Worm (Caenorhabditis elegans) whole organism, young adult: ENCODE measurements around the gene frpr-12.
A peak's percentile ranks its signal among the peaks of the same experiment; 100 is the strongest.
"Not testable (repeated sequence)": the region's sequence is repeated elsewhere in the genome, so short reads cannot be mapped to it uniquely, and the experiment has no call there.

ENCODE experiments used
- B0019.2 ChIP-seq: fragments of 200-800 bp; sonication (Bioruptor generic); conservative IDR thresholded peaks from 2 replicates; pipeline ENCODE4 v1.3.6; 2022; ENCODE audit warnings: missing genetic modification reagents, missing genetic modification characterization, missing compliant biosample characterization
- C06A6.2 ChIP-seq: fragments of 200-800 bp; sonication (Bioruptor generic); conservative IDR thresholded peaks from 2 replicates; pipeline ENCODE4 v1.3.6; 2022; ENCODE audit warnings: missing genetic modification characterization, missing compliant biosample characterization
- F22D6.2 ChIP-seq: sonication (generic microtip); optimal IDR thresholded peaks from 2 replicates; lab custom pipeline; 2016; ENCODE audit warnings: mild to moderate bottlenecking, missing genetic modification characterization, missing compliant biosample characterization
- F33H1.4 ChIP-seq: fragments of 200-800 bp; sonication (Bioruptor generic); IDR thresholded peaks from 2 replicates; pipeline ENCODE4 v1.3.6; 2022; ENCODE audit warnings: missing genetic modification reagents, missing genetic modification characterization, missing compliant biosample characterization
- F55B11.4 ChIP-seq: sonication (generic microtip); optimal IDR thresholded peaks from 2 replicates; lab custom pipeline; 2016; ENCODE audit warnings: missing compliant biosample characterization, missing genetic modification characterization, borderline replicate concordance; ENCODE audit not compliant: insufficient read depth
- Y53F4B.3 ChIP-seq: fragments of 200-800 bp; sonication (Bioruptor generic); IDR thresholded peaks from 2 replicates; pipeline ENCODE4 v1.3.6; 2022; ENCODE audit warnings: missing genetic modification reagents, missing genetic modification characterization, missing compliant biosample characterization
- Y67H2A.10 ChIP-seq: fragments of 200-800 bp; sonication (Bioruptor generic); conservative IDR thresholded peaks from 2 replicates; pipeline ENCODE4 v1.3.6; 2022; ENCODE audit warnings: missing genetic modification reagents, missing genetic modification characterization, missing compliant biosample characterization
- Y79H2A.3 ChIP-seq: fragments of 200-800 bp; sonication (Bioruptor generic); conservative IDR thresholded peaks from 2 replicates; pipeline ENCODE4 v1.3.6; 2022; ENCODE audit warnings: missing genetic modification reagents, missing genetic modification characterization, missing compliant biosample characterization
- akir-1 ChIP-seq: fragments of 200-800 bp; sonication (Bioruptor generic); optimal IDR thresholded peaks from 2 replicates; lab custom pipeline; 2018; ENCODE audit warnings: mild to moderate bottlenecking, missing genetic modification characterization, moderate library complexity, missing compliant biosample characterization
- ama-1 ChIP-seq, 3 experiments: fragments of 150-350 bp in 1 of 3; sonication (generic microtip) in 2 of 3; optimal IDR thresholded peaks; 2 replicates each; lab custom pipeline; 2014 to 2018; ENCODE audit warnings: missing biosample characterization in 2 of 3, missing genetic modification characterization in 2 of 3, missing genetic modification reagents in 2 of 3
- aptf-2 ChIP-seq: fragments of 200-800 bp; sonication (Bioruptor generic); conservative IDR thresholded peaks from 2 replicates; pipeline ENCODE4 v1.3.6; 2022; ENCODE audit warnings: missing genetic modification reagents, missing genetic modification characterization, missing compliant biosample characterization
- atf-7 ChIP-seq: sonication (generic microtip); optimal IDR thresholded peaks from 2 replicates; lab custom pipeline; 2017; ENCODE audit warnings: mild to moderate bottlenecking, missing genetic modification characterization, missing compliant biosample characterization
- cebp-2 ChIP-seq: fragments of 200-800 bp; sonication (Bioruptor generic); IDR thresholded peaks from 2 replicates; pipeline ENCODE4 v1.3.6; 2022; ENCODE audit warnings: missing genetic modification characterization, missing compliant biosample characterization
- ceh-100 ChIP-seq: fragments of 200-800 bp; sonication (Bioruptor generic); IDR thresholded peaks from 2 replicates; pipeline ENCODE4 v1.3.6; 2022; ENCODE audit warnings: missing genetic modification reagents, missing genetic modification characterization, missing compliant biosample characterization
- ceh-79 ChIP-seq: sonication (generic microtip); optimal IDR thresholded peaks from 2 replicates; lab custom pipeline; 2017; ENCODE audit warnings: mild to moderate bottlenecking, missing genetic modification characterization, missing compliant biosample characterization
- die-1 ChIP-seq: sonication (generic microtip); optimal IDR thresholded peaks from 2 replicates; lab custom pipeline; 2016; ENCODE audit warnings: missing genotype, mild to moderate bottlenecking, missing genetic modification characterization, missing compliant biosample characterization
- hlh-12 ChIP-seq: sonication (generic microtip); optimal IDR thresholded peaks from 2 replicates; lab custom pipeline; 2016; ENCODE audit warnings: missing genetic modification characterization, missing compliant biosample characterization
- hlh-26 ChIP-seq: fragments of 200-800 bp; sonication (Bioruptor generic); conservative IDR thresholded peaks from 2 replicates; pipeline ENCODE4 v1.3.6; 2022; ENCODE audit warnings: missing genetic modification reagents, missing genetic modification characterization, missing compliant biosample characterization
- hmg-1.2 ChIP-seq: fragments of 200-800 bp; sonication (Bioruptor generic); IDR thresholded peaks from 2 replicates; pipeline ENCODE4 v1.3.6; 2022; ENCODE audit warnings: missing genetic modification reagents, missing genetic modification characterization, missing compliant biosample characterization
- hrde-1 ChIP-seq: sonication (generic microtip); optimal IDR thresholded peaks from 2 replicates; lab custom pipeline; 2016; ENCODE audit warnings: missing genetic modification characterization, mild to moderate bottlenecking, missing compliant biosample characterization, moderate library complexity, missing genotype, missing genetic modification reagents, borderline replicate concordance
- lag-1 ChIP-seq: fragments of 200-800 bp; sonication (Bioruptor generic); IDR thresholded peaks from 2 replicates; pipeline ENCODE4 v1.3.6; 2022; ENCODE audit warnings: missing genetic modification reagents, missing genetic modification characterization, missing compliant biosample characterization
- let-607 ChIP-seq, 2 experiments: fragments of 200-800 bp in 1 of 2; sonication (Bioruptor generic) in 1 of 2; sonication (generic microtip) in 1 of 2; optimal IDR thresholded peaks; 2 replicates each; lab custom pipeline; 2016 to 2018; ENCODE audit warnings: mild to moderate bottlenecking in 2 of 2, missing compliant biosample characterization in 2 of 2, missing genetic modification characterization in 2 of 2, moderate library complexity in 2 of 2, missing genotype in 1 of 2
- lin-26 ChIP-seq: fragments of 200-800 bp; sonication (Bioruptor generic); IDR thresholded peaks from 2 replicates; pipeline ENCODE4 v1.3.6; 2022; ENCODE audit warnings: missing genetic modification reagents, missing genetic modification characterization, missing compliant biosample characterization
- mes-4 ChIP-seq: sonication (generic microtip); optimal IDR thresholded peaks from 2 replicates; lab custom pipeline; 2016; ENCODE audit warnings: missing genotype, missing genetic modification characterization, missing compliant biosample characterization
- mxl-1 ChIP-seq: sonication (generic microtip); optimal IDR thresholded peaks from 2 replicates; lab custom pipeline; 2016; ENCODE audit warnings: missing genetic modification characterization, missing compliant biosample characterization
- nfya-1 ChIP-seq: sonication (generic microtip); optimal IDR thresholded peaks from 2 replicates; lab custom pipeline; 2017; ENCODE audit warnings: antibody characterized with exemption, missing compliant biosample characterization, missing genetic modification characterization, borderline replicate concordance; ENCODE audit not compliant: insufficient read depth
- nhr-120 ChIP-seq: fragments of 200-800 bp; sonication (Bioruptor generic); IDR thresholded peaks from 2 replicates; pipeline ENCODE4 v1.3.6; 2022; ENCODE audit warnings: missing genetic modification characterization, missing compliant biosample characterization
- nhr-80 ChIP-seq: sonication (generic microtip); optimal IDR thresholded peaks from 2 replicates; lab custom pipeline; 2016; ENCODE audit warnings: missing genetic modification characterization, missing compliant biosample characterization
- nhr-90 ChIP-seq: sonication (generic microtip); optimal IDR thresholded peaks from 2 replicates; lab custom pipeline; 2016; ENCODE audit warnings: missing genotype, mild to moderate bottlenecking, missing genetic modification characterization, missing compliant biosample characterization
- pha-4 ChIP-seq: fragments of 150-350 bp; sonication (generic microtip); optimal IDR thresholded peaks from 2 replicates; lab custom pipeline; 2014; ENCODE audit warnings: missing biosample characterization, missing genetic modification reagents, missing genetic modification characterization
- rec-8 ChIP-seq, 2 experiments: sonication (generic microtip); optimal IDR thresholded peaks; 2 replicates each; lab custom pipeline; 2016; ENCODE audit warnings: mild to moderate bottlenecking in 2 of 2, missing genetic modification characterization in 2 of 2, missing genetic modification reagents in 2 of 2, missing genotype in 2 of 2, missing biosample characterization in 1 of 2, missing compliant biosample characterization in 1 of 2, moderate library complexity in 1 of 2
- snpc-1.1 ChIP-seq: sonication (generic microtip); optimal IDR thresholded peaks from 2 replicates; lab custom pipeline; 2017; ENCODE audit warnings: missing genetic modification characterization, mild to moderate bottlenecking, missing compliant biosample characterization, antibody characterized with exemption, moderate library complexity, missing genotype, missing genetic modification reagents; ENCODE audit not compliant: insufficient read depth
- snpc-4 ChIP-seq, 5 experiments: fragments of 150-350 bp in 1 of 5; sonication (generic microtip) in 4 of 5; optimal IDR thresholded peaks; 2 replicates each; lab custom pipeline; 2014 to 2018; ENCODE audit warnings: missing genetic modification characterization in 5 of 5, missing biosample characterization in 3 of 5, antibody characterized with exemption in 2 of 5, mild to moderate bottlenecking in 2 of 5, missing compliant biosample characterization in 2 of 5, missing genotype in 2 of 5, moderate library complexity in 2 of 5, missing genetic modification reagents in 1 of 5
- somi-1 ChIP-seq: fragments of 200-800 bp; sonication (Bioruptor generic); optimal IDR thresholded peaks from 2 replicates; lab custom pipeline; 2018; ENCODE audit warnings: mild to moderate bottlenecking, missing genetic modification characterization, missing compliant biosample characterization
- xnd-1 ChIP-seq: sonication (generic microtip); optimal IDR thresholded peaks from 2 replicates; lab custom pipeline; 2016; ENCODE audit warnings: missing genotype, missing genetic modification reagents, missing genetic modification characterization, missing compliant biosample characterization
- ztf-3 ChIP-seq: fragments of 200-800 bp; sonication (Bioruptor generic); optimal IDR thresholded peaks from 2 replicates; lab custom pipeline; 2018; ENCODE audit warnings: mild to moderate bottlenecking, missing genetic modification characterization, missing compliant biosample characterization
- ztf-6 ChIP-seq: fragments of 200-800 bp; sonication (Bioruptor generic); IDR thresholded peaks from 2 replicates; pipeline ENCODE4 v1.3.6; 2022; ENCODE audit warnings: missing genetic modification reagents, missing genetic modification characterization, missing compliant biosample characterization

frpr-12 gene

DNA sequence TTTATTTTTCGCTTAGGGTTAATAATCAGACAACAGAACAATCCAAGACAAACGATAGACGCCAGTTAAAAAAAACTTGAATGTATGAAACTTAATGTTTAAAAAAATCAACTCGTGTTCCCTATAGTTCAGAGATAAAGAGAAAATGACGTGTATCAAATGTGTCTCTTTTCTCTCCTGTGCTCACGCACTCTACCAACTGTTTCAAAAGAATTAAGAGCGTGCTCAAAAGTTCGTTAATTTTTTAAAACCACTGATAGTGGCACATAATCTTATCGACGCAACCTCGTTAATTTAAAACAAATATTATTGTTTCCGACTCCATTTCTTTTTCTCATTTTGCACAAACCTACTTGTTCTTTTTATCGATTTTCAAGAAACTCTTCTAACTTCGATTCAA, 2.9 kb downstream of the frpr-12 start:
- no peak for TF ChIP-seq hlh-12 (tag; lab: Kevin White, UChicago)
- peak; percentile 77 for TF ChIP-seq nhr-80 (tag; lab: Kevin White, UChicago)

DNA sequence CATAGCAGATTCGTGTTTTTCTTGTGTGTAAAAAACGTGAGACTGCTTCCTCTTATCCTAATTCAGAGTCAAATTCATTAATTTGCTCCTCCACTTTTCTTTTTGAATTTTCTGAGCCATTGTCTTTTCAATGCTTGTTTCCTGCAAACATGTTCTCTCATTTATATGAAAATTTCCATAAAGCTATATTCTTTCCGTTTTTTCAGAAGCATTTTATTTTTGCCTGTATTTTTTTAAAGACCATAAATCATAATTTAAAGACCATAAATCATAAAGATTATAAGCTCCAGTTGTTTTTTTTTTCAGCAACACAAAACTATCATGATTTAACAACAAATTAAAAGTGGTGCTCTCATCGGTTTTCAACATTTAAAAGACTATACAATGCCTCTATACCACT, 4.1 kb downstream of the frpr-12 start, which contains the start of gene frpr-11:
Gene frpr-11 (plus strand): TSS at position 301 of the 400 bp plus-strand sequence.
- TF ChIP-seq nhr-90 (tag; lab: Kevin White, UChicago), result no peak
- no peak for TF ChIP-seq nhr-120 (GFP tag; lab: Robert Waterston, UW)
- TF ChIP-seq F55B11.4 (tag; lab: Kevin White, UChicago), result no peak

DNA sequence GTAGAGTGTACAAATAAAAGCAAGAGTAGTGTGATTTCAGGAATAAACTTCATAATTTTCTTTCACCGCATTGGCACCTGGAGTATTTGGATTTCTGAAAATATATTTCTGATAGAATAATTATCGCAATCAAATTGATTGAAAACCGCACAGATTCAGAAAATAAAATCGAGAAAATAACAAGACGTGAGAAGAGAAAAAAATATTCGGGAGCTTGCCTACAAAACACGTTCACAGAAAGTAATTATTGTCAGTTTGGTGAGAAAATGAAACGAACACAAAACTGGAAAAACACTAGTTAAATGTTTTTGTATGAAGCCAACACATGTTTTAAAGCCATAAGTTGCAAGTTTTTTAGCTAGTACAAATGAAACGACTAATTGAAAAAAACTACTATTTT, 11.1 kb downstream of the frpr-12 start, which contains the start of gene mod-1:
Gene mod-1 (minus strand): TSS at position 101 of the 400 bp plus-strand sequence.
- no peak for TF ChIP-seq B0019.2 (GFP tag; lab: Robert Waterston, UW)
- TF ChIP-seq F55B11.4 (tag; lab: Kevin White, UChicago), result no peak
- no peak for TF ChIP-seq F33H1.4 (GFP tag; lab: Robert Waterston, UW)
- TF ChIP-seq ceh-79 (tag; lab: Kevin White, UChicago), result no peak
- TF ChIP-seq Y53F4B.3 (GFP tag; lab: Robert Waterston, UW), result no peak
- no peak for TF ChIP-seq F22D6.2 (tag; lab: Kevin White, UChicago)
- no peak for TF ChIP-seq cebp-2 (GFP tag; lab: Robert Waterston, UW)
- TF ChIP-seq atf-7 (tag; lab: Kevin White, UChicago), result no peak
- TF ChIP-seq ceh-100 (GFP tag; lab: Robert Waterston, UW), result no peak
- no peak for TF ChIP-seq ztf-6 (GFP tag; lab: Robert Waterston, UW)
- TF ChIP-seq hrde-1 (tag; lab: Kevin White, UChicago), result no peak
- no peak for TF ChIP-seq nhr-120 (GFP tag; lab: Robert Waterston, UW)
- TF ChIP-seq Y67H2A.10 (GFP tag; lab: Robert Waterston, UW), result no peak
- TF ChIP-seq mxl-1 (tag; lab: Kevin White, UChicago), result no peak
- TF ChIP-seq ama-1 (optimal IDR thresholded peaks at IDR 0.05; lab: Kevin White, UChicago), result no peak
- TF ChIP-seq ama-1 (GFP tag; optimal IDR thresholded peaks at IDR 0.05; lab: Kevin White, UChicago), result no peak
- TF ChIP-seq aptf-2, result no peak
- TF ChIP-seq xnd-1 (tag; lab: Kevin White, UChicago), result no peak
- TF ChIP-seq, all 124 proteins: peak for 0

DNA sequence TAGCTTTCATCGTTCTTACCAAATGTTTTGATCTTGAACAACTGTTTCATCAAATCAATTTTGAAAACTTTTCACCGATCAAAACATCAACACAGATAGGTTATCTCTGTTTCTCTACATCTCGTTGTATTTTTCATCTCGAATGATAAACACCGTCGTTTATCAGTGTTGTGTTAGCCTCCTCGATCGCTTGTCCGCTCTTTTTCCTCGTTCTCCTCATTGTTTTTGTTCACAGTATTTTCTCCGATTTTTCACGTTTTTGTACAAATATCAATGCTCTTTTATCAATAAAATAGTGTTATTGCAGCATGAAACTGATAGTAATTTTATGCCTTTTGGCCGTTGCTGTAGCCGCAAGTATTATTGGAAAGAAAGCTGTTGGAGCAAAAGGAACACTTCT, 20.0 kb downstream of the frpr-12 start, which contains the start of gene ttr-47:
Gene ttr-47 (plus strand): TSS at position 308 of the 400 bp plus-strand sequence.
- no peak for TF ChIP-seq lin-26 (GFP tag; lab: Robert Waterston, UW)
- TF ChIP-seq rec-8 (tag; optimal IDR thresholded peaks at IDR 0.05; lab: Kevin White, UChicago), result no peak
- TF ChIP-seq lag-1 (GFP tag; lab: Robert Waterston, UW), result no peak
- TF ChIP-seq mes-4 (tag; lab: Kevin White, UChicago), result no peak
- no peak for TF ChIP-seq die-1

DNA sequence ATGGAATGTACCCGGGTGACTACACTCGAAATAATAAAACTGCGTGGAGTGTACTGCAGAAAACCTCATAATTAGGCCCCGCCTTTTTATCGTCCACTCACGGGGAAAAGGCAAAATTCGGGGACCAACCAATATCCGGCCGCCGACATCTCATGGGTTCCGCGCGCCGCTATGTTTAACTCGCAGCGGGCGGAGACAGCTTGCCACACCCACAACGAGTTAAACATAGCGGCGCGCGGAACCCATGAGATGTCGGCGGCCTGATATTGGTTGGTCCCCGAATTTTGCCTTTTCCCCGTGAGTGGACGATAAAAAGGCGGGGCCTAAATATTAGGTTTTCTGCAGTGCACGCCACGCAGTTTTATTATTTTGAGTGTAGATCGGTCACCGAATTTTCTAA, 21.2 kb downstream of the frpr-12 start:
- not testable (repeated sequence) for TF ChIP-seq snpc-4 (GFP tag; optimal IDR thresholded peaks at IDR 0.05; lab: Kevin White, UChicago)
- peak in 3 of 4 experiments; percentile 2 to 92 (median 89) for TF ChIP-seq snpc-4 (tag; optimal IDR thresholded peaks at IDR 0.05; lab: Kevin White, UChicago)
- TF ChIP-seq hmg-1.2, result 0 out of 2 replicates have a peak, but pooled peaks have one; percentile 21

DNA sequence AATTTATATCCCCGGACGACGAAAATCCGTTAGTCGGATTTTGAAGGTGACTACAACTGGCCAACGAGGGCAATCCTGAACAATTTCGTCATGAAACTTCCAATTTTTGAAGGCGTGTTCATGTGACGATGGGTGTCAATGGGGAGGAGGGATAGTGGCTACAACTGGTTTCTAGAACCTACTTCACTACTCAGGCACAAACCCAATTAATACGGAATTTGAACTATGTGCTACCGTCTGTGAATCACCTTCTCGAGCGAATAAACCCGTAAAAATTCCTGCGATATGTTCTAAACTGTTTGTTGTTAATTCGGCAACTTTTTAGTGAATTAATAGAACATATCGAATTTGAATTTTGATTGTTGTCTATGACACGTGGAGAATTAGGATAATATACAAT, 24.9 kb downstream of the frpr-12 start:
- no peak for TF ChIP-seq somi-1 (GFP tag; lab: Kevin White, UChicago)
- no peak for TF ChIP-seq ztf-3 (GFP tag; lab: Kevin White, UChicago)
- no peak for TF ChIP-seq nfya-1 (tag; lab: Kevin White, UChicago)
- no peak for TF ChIP-seq let-607 (tag; optimal IDR thresholded peaks at IDR 0.05; lab: Kevin White, UChicago)
- TF ChIP-seq hlh-26 (GFP tag; lab: Robert Waterston, UW), result no peak
- TF ChIP-seq Y79H2A.3 (GFP tag; lab: Robert Waterston, UW), result no peak
- TF ChIP-seq C06A6.2 (GFP tag; lab: Robert Waterston, UW), result no peak
- TF ChIP-seq snpc-1.1 (tag; lab: Kevin White, UChicago), result no peak
- TF ChIP-seq pha-4, result no peak
- TF ChIP-seq akir-1, result no peak
- no peak for TF ChIP-seq nhr-120 (GFP tag; lab: Robert Waterston, UW)
